Fruit fly (Drosophila melanogaster): ENCODE results near the gene CTCF.

DNA sequence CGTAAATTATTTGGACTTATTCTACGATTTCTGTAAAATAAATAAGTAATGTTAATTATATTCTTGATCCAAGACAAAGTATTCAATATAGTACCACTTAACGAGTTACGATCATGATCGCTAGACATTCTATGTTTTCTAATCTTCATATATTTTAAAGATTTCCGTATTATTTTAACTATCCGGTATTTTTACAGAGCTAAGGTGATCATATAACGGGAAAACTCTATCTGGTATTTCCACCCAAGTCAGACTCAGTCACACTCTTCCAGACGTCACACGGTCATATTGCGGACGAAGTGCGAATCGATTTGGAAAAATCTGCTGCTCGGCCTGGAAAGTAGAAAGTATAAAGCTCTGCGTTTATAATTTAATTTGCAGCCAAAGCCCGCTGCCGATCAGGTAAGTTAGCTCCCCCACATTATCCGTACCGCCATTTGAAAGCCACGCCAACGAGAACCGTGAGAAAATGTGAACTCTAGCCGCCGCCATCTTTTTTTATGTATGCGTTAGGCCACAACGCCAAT, 17.2 kb downstream of the CTCF start, which contains the start of the genes lark and eco:
- TF ChIP-seq Sin3A (optimal IDR thresholded peaks at IDR 0.05), result no peak
- no peak for TF ChIP-seq h (optimal IDR thresholded peaks at IDR 0.05)
- TF ChIP-seq psq (optimal IDR thresholded peaks at IDR 0.05), result no peak
- no peak for TF ChIP-seq insv (optimal IDR thresholded peaks at IDR 0.05)
- no peak for TF ChIP-seq Myc (optimal IDR thresholded peaks at IDR 0.05)

Data from Kc167 (cell line).